Worm (Caenorhabditis elegans) whole organism, late embryonic: Measurements from ENCODE around the gene Y59H11AM.1.

Source experiments
- C38D4.7 ChIP-seq: fragments of 200-800 bp; sonication (Bioruptor generic); optimal IDR thresholded peaks from 2 replicates; lab custom pipeline; 2018; ENCODE audit warnings: mild to moderate bottlenecking, missing genetic modification characterization, moderate library complexity, missing compliant biosample characterization
- ceh-48 ChIP-seq: sonication (generic microtip); optimal IDR thresholded peaks from 2 replicates; lab custom pipeline; 2016; ENCODE audit warnings: missing genetic modification characterization, inconsistent platforms, missing compliant biosample characterization
- tbx-2 ChIP-seq: sonication (generic microtip); optimal IDR thresholded peaks from 2 replicates; lab custom pipeline; 2016; ENCODE audit warnings: missing genetic modification characterization, missing compliant biosample characterization

The Y59H11AM.1 gene

DNA sequence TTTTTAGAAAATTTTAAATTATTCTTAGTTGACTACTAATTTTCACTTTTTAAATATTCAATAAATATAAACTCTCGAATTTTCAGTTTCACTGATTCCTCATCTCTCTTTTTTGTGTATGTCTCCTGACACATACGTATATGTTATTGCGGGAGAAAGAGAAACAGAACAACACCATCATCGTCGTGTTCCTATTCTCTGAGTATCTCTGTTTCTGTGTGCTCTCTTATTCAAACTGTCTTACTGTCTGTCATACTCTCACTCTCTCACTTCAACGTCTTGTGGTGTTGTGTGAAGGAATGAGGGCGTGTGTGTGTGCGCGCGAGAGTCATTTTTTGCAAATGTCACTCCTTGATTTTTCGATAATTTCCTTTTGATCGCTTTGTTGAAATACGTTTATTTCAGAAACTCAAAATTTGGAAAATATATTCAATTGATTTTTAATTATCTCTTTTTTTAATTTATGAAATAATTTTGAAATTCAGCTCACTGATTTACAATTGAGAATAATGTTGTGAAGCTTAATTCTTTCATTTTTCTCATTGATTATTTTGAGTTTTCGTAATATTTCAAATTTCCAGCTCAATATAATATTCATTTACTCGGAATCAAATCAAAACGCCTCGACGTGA lies 49.0 kb downstream of the Y59H11AM.1 start, which contains the start of gene lin-49 (continued):
- no peak for TF ChIP-seq ceh-48 (tag; lab: Kevin White, UChicago)
- TF ChIP-seq tbx-2 (tag; lab: Kevin White, UChicago): peak; percentile 53
- TF ChIP-seq C38D4.7 (GFP tag; lab: Kevin White, UChicago): no peak
